Fruit fly (Drosophila melanogaster): Measurements from ENCODE around the gene CG14102.
A peak's percentile ranks its signal among the peaks of the same experiment; 100 is the strongest.

- TF ChIP-seq fru (GFP tag; optimal IDR thresholded peaks at IDR 0.05) = no peak
- TF ChIP-seq psq (GFP tag; optimal IDR thresholded peaks at IDR 0.05) = peak; percentile 6
- no peak for TF ChIP-seq Dfd (GFP tag; optimal IDR thresholded peaks at IDR 0.05)
Observed at dm6 chr3L:19834143-19834794, 33.2 kb upstream of the CG14102 start, which contains the start of the genes trc and CG32221.
